Worm (Caenorhabditis elegans): Measurements from ENCODE around the gene F18F11.4.

DNA sequence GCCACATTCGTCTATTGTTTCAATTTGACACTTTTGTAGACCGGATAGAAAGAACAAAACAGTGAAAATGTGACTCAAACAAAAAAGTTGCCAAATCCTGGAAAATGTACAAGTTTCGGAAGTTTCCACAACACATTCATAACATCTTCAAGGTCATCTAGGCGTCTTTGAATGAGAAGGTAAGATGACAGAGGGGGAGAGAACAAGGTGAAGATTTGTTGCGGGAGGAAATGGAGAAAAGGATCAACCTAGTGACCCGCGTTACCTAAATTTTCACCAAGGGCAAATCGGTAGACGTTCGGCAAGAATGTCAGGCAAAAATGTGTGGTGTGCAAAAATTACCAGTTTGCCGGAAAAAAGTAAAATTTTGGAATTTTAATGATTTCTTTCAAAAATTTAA, 47.2 kb downstream of the F18F11.4 start:
- TF ChIP-seq dao-5 (tag; optimal IDR thresholded peaks at IDR 0.05) (no peak), W03F9.2 (tag; optimal IDR thresholded peaks at IDR 0.05) (no peak)

Measured in whole organism, L4/young adult.